Worm (Caenorhabditis elegans) whole organism, mixed stage, embryonic: ENCODE data around the gene F41E6.12.

ENCODE experiments used
- M03D4.4 ChIP-seq: sonication (generic microtip); optimal IDR thresholded peaks from 2 replicates; lab custom pipeline; 2017; ENCODE audit warnings: mild to moderate bottlenecking, missing genetic modification characterization, missing compliant biosample characterization
- bed-3 ChIP-seq: fragments of 200-800 bp; sonication (Bioruptor generic); optimal IDR thresholded peaks from 3 replicates; lab custom pipeline; 2018; ENCODE audit warnings: mild to moderate bottlenecking, missing genetic modification characterization, moderate library complexity, missing compliant biosample characterization
- blmp-1 ChIP-seq: fragments of 150-350 bp; optimal IDR thresholded peaks from 2 replicates; lab custom pipeline; 2014; ENCODE audit warnings: missing biosample characterization, missing genetic modification characterization
- ceh-39 ChIP-seq: fragments of 150-350 bp; optimal IDR thresholded peaks from 2 replicates; lab custom pipeline; 2014; ENCODE audit warnings: missing biosample characterization, missing genetic modification characterization
- ceh-43 ChIP-seq: fragments of 200-800 bp; sonication (Bioruptor generic); optimal IDR thresholded peaks from 2 replicates; lab custom pipeline; 2018; ENCODE audit warnings: mild to moderate bottlenecking, missing genetic modification characterization, moderate library complexity, missing compliant biosample characterization
- cnd-1 ChIP-seq: fragments of 200-800 bp; sonication (Bioruptor generic); optimal IDR thresholded peaks from 2 replicates; lab custom pipeline; 2018; ENCODE audit warnings: mild to moderate bottlenecking, missing genetic modification characterization, missing compliant biosample characterization
- drap-1 ChIP-seq: fragments of 200-800 bp; sonication (Bioruptor generic); optimal IDR thresholded peaks from 3 replicates; lab custom pipeline; 2018; ENCODE audit warnings: mild to moderate bottlenecking, missing genetic modification characterization, missing compliant biosample characterization
- elt-1 ChIP-seq: sonication (generic microtip); optimal IDR thresholded peaks from 2 replicates; lab custom pipeline; 2017; ENCODE audit warnings: missing genetic modification characterization, mild to moderate bottlenecking, missing compliant biosample characterization, antibody characterized with exemption, moderate library complexity, borderline replicate concordance; ENCODE audit not compliant: insufficient read depth
- elt-3 ChIP-seq: fragments of 150-350 bp; optimal IDR thresholded peaks from 2 replicates; lab custom pipeline; 2014; ENCODE audit warnings: missing biosample characterization, missing genetic modification characterization
- flh-1 ChIP-seq: fragments of 200-800 bp; sonication (Bioruptor generic); optimal IDR thresholded peaks from 2 replicates; lab custom pipeline; 2018; ENCODE audit warnings: mild to moderate bottlenecking, missing genetic modification characterization, moderate library complexity, missing compliant biosample characterization
- ham-2 ChIP-seq: fragments of 200-800 bp; sonication (Bioruptor generic); optimal IDR thresholded peaks from 2 replicates; lab custom pipeline; 2018; ENCODE audit warnings: mild to moderate bottlenecking, missing genetic modification characterization, missing compliant biosample characterization
- hlh-1 ChIP-seq: fragments of 150-350 bp; optimal IDR thresholded peaks from 2 replicates; lab custom pipeline; 2014; ENCODE audit warnings: missing biosample characterization, missing genetic modification reagents, missing genetic modification characterization
- lin-13 ChIP-seq: fragments of 150-350 bp; optimal IDR thresholded peaks from 2 replicates; lab custom pipeline; 2014; ENCODE audit warnings: missing biosample characterization, missing genetic modification characterization
- lin-32 ChIP-seq: fragments of 200-800 bp; sonication (Bioruptor generic); optimal IDR thresholded peaks from 2 replicates; lab custom pipeline; 2018; ENCODE audit warnings: mild to moderate bottlenecking, missing genetic modification characterization, missing compliant biosample characterization
- lsy-2 ChIP-seq: fragments of 150-350 bp; optimal IDR thresholded peaks from 2 replicates; lab custom pipeline; 2014; ENCODE audit warnings: missing biosample characterization, missing genetic modification characterization
- mab-5 ChIP-seq: fragments of 150-350 bp; optimal IDR thresholded peaks from 2 replicates; lab custom pipeline; 2014; ENCODE audit warnings: missing biosample characterization, missing genetic modification characterization
- mep-1 ChIP-seq: fragments of 150-350 bp; optimal IDR thresholded peaks from 2 replicates; lab custom pipeline; 2017; ENCODE audit warnings: missing biosample characterization, missing genetic modification reagents, missing genetic modification characterization, inconsistent platforms
- mls-2 ChIP-seq: sonication (generic microtip); optimal IDR thresholded peaks from 2 replicates; lab custom pipeline; 2016; ENCODE audit warnings: mild to moderate bottlenecking, missing genetic modification characterization, moderate library complexity, missing compliant biosample characterization
- nhr-12 ChIP-seq: fragments of 150-350 bp; optimal IDR thresholded peaks from 2 replicates; lab custom pipeline; 2014; ENCODE audit warnings: missing biosample characterization, missing genetic modification characterization
- nhr-2 ChIP-seq: fragments of 150-350 bp; optimal IDR thresholded peaks from 2 replicates; lab custom pipeline; 2014; ENCODE audit warnings: missing biosample characterization, missing genetic modification characterization
- nhr-237 ChIP-seq: fragments of 150-350 bp; optimal IDR thresholded peaks from 2 replicates; lab custom pipeline; 2014; ENCODE audit warnings: missing biosample characterization, missing genetic modification characterization
- nhr-28 ChIP-seq: fragments of 150-350 bp; optimal IDR thresholded peaks from 2 replicates; lab custom pipeline; 2014; ENCODE audit warnings: missing biosample characterization, missing genetic modification characterization
- nhr-76 ChIP-seq: sonication (generic microtip); optimal IDR thresholded peaks from 2 replicates; lab custom pipeline; 2017; ENCODE audit warnings: missing biosample characterization, missing genetic modification characterization
- snpc-4 ChIP-seq: fragments of 150-350 bp; optimal IDR thresholded peaks from 2 replicates; lab custom pipeline; 2014; ENCODE audit warnings: missing biosample characterization, missing genetic modification characterization
- sptf-1 ChIP-seq: sonication (generic microtip); optimal IDR thresholded peaks from 2 replicates; lab custom pipeline; 2017; ENCODE audit warnings: mild to moderate bottlenecking, missing genetic modification characterization, moderate library complexity, missing compliant biosample characterization
- tbx-8 ChIP-seq: fragments of 200-800 bp; sonication (Bioruptor generic); optimal IDR thresholded peaks from 2 replicates; lab custom pipeline; 2018; ENCODE audit warnings: mild to moderate bottlenecking, missing genetic modification characterization, moderate library complexity, missing compliant biosample characterization
- unc-39 ChIP-seq: fragments of 150-350 bp; optimal IDR thresholded peaks from 2 replicates; lab custom pipeline; 2014; ENCODE audit warnings: missing biosample characterization, missing genetic modification characterization
- unc-62 ChIP-seq: fragments of 150-350 bp; optimal IDR thresholded peaks from 2 replicates; lab custom pipeline; 2014; ENCODE audit warnings: missing biosample characterization, missing genetic modification reagents, missing genetic modification characterization
- zip-8 ChIP-seq: fragments of 150-350 bp; optimal IDR thresholded peaks from 2 replicates; lab custom pipeline; 2014; ENCODE audit warnings: missing biosample characterization, missing genetic modification characterization
- ztf-11 ChIP-seq: fragments of 150-350 bp; optimal IDR thresholded peaks from 2 replicates; lab custom pipeline; 2014; ENCODE audit warnings: missing biosample characterization, missing genetic modification characterization

Gene F41E6.12

DNA sequence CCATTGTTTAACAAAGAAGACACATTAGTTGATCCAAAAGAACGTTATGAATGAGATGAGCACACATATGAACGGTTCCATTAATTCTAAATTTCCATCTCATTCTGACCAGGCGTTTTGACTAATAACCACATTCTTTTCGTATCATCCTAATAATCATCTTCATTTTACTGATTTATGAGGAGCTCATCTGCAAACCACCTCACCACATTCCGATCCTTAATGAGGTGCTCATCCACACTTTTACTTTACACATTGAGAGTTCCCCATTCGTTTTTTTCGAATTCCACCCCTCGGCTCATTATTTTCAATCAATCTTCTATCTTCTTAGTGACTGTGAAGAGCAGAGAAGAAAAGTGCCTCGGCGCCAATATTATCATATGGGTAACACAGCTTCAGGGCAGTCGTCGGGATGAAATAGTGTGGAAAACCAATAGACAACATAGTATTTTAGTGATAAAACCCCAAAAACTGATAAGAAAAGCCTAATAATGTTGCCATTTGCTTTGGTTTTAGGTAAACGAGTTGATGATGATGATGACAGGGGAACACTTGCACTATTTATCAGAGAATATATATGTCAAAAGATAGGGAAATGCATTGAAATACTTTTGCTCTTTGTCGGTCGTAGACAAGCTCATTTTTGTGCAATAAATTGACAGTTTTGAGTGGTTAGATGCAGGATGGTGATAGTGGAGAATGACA, 22.2 kb upstream of the F41E6.12 start:
- TF ChIP-seq blmp-1 (tag; lab: Kevin White, UChicago) (no peak), mep-1 (no peak), ham-2 (GFP tag; lab: Kevin White, UChicago) (no peak)

DNA sequence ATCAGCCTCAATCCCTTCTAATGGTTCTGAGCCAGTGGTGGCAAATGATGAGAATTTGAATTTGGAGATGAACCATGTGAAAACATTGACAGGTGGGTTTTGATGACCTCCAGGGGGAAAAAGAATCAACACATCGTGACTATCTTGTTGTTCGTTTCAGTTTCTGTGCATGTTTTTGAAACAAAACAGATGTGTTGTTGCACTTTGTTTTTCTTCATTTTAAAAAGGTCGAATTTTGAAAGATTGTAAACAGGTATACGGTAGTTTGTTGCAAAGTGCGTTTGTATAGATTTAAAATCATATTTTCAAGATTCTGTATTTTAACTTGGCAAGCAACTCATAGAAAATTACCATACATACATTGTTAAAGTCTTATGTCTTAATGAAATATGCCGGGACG, 21.4 kb upstream of the F41E6.12 start:
- no peak for TF ChIP-seq nhr-237 (tag; lab: Kevin White, UChicago)
- TF ChIP-seq bed-3 (GFP tag; lab: Kevin White, UChicago), result no peak
- TF ChIP-seq nhr-76, result no peak
- no peak for TF ChIP-seq unc-62 (GFP tag; lab: Kevin White, UChicago)
- no peak for TF ChIP-seq lin-13 (tag; lab: Kevin White, UChicago)
- TF ChIP-seq lsy-2 (tag; lab: Kevin White, UChicago), result no peak
- no peak for TF ChIP-seq flh-1
- TF ChIP-seq ham-2 (GFP tag; lab: Kevin White, UChicago), result no peak
- TF ChIP-seq drap-1 (GFP tag; lab: Kevin White, UChicago), result no peak
- no peak for TF ChIP-seq blmp-1 (tag; lab: Kevin White, UChicago)
- no peak for TF ChIP-seq ztf-11 (tag; lab: Kevin White, UChicago)
- TF ChIP-seq tbx-8 (GFP tag; lab: Kevin White, UChicago), result no peak
- no peak for TF ChIP-seq nhr-12 (tag; lab: Kevin White, UChicago)
- TF ChIP-seq nhr-28 (tag; lab: Kevin White, UChicago), result no peak
- no peak for TF ChIP-seq mep-1
- no peak for TF ChIP-seq elt-1
- TF ChIP-seq lin-32 (GFP tag; lab: Kevin White, UChicago), result no peak

DNA sequence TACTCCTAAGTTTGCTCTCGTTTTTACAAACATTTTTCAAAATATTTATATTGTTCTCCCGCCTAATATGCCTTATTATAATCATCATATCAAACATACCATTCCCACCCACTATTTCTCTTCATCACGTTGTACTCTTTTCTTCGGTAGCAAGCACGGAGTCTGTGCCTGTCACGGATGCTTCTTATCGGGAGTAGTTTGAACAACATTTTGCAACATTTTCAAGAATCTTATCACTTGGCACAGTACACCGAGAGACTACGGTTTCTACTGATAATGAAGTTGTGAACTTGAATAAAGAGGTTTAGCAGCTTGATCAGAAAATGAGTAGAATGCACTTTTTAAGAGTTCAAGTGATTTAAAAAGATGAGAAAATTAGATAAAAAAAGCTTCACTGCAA, 19.3 kb upstream of the F41E6.12 start:
- TF ChIP-seq snpc-4 (tag; lab: Kevin White, UChicago) (no peak), ceh-39 (tag; lab: Kevin White, UChicago) (no peak), nhr-28 (tag; lab: Kevin White, UChicago) (no peak), drap-1 (GFP tag; lab: Kevin White, UChicago) (no peak), lsy-2 (tag; lab: Kevin White, UChicago) (no peak), elt-3 (tag; lab: Kevin White, UChicago) (no peak), cnd-1 (no peak), lin-13 (tag; lab: Kevin White, UChicago) (no peak), elt-1 (no peak), ceh-43 (no peak), blmp-1 (tag; lab: Kevin White, UChicago) (no peak), tbx-8 (GFP tag; lab: Kevin White, UChicago) (no peak), zip-8 (tag; lab: Kevin White, UChicago) (no peak), sptf-1 (tag; lab: Kevin White, UChicago) (no peak), M03D4.4 (tag; lab: Kevin White, UChicago) (no peak)

DNA sequence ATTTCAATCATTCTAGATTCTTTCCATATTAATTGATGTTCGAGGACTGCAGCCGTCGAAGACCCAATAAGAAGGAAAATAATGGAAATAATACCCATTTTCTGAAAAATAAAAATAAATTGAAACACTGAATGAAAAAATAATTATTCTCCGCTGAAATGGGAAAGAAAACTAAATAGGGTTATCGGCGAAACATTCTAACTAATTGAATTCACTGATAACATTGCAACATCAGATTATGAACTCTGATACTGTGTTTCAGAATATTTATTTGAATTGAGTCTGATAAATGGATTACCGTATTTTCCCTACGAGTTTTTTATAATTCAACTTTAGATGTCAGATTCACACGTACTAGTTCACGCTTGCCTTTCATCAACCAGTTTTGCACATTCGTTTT, 14.2 kb upstream of the F41E6.12 start, which contains the start of gene asp-13:
TSS of gene asp-13 (minus strand) at position 101 of the 400 bp plus-strand sequence.
- TF ChIP-seq snpc-4 (tag; lab: Kevin White, UChicago), result no peak
- no peak for TF ChIP-seq mab-5 (tag; lab: Kevin White, UChicago)
- TF ChIP-seq M03D4.4 (tag; lab: Kevin White, UChicago), result no peak
- no peak for TF ChIP-seq zip-8 (tag; lab: Kevin White, UChicago)
- no peak for TF ChIP-seq nhr-28 (tag; lab: Kevin White, UChicago)
- no peak for TF ChIP-seq nhr-2 (tag; lab: Kevin White, UChicago)

DNA sequence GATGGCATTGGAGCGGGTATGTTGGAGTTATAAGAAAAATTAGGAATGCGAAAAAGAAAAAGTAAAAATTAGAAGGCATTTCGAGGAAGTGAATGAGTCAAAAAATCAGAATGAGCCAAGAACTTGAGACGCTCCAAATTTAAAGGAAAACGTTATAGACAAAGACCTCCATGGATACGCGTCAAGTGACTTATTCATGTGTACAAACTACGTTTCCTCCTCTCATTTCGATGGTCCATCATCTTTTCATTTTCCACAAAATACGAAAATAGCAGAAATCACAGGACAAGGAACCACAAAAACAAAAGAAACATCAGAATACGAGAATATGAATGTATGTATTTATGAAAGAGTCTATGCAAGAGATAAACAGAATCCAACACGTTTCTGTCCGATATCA, 12.3 kb upstream of the F41E6.12 start, which contains the start of gene F28A12.3:
TSS of gene F28A12.3 (minus strand) at position 101 of the 400 bp plus-strand sequence.
- no peak for TF ChIP-seq snpc-4 (tag; lab: Kevin White, UChicago)
- no peak for TF ChIP-seq M03D4.4 (tag; lab: Kevin White, UChicago)
- no peak for TF ChIP-seq tbx-8 (GFP tag; lab: Kevin White, UChicago)
- no peak for TF ChIP-seq hlh-1
- TF ChIP-seq unc-39 (tag; lab: Kevin White, UChicago), result no peak
- no peak for TF ChIP-seq cnd-1
- TF ChIP-seq lin-13 (tag; lab: Kevin White, UChicago), result no peak
- TF ChIP-seq mls-2 (tag; lab: Kevin White, UChicago), result no peak
- TF ChIP-seq nhr-237 (tag; lab: Kevin White, UChicago), result no peak
